Worm (Caenorhabditis elegans): Measurements from ENCODE around the gene lido-15.

lido-15 gene

ce11 chrII:3811816-3812332, at the start of gene lido-15:
lido-15 (plus strand) TSS chrII:3812282.
- no peak for TF ChIP-seq egl-44 (GFP tag; IDR thresholded peaks at IDR 0.05)
- TF ChIP-seq lag-1 (GFP tag; IDR thresholded peaks at IDR 0.05): no peak
- peak; percentile 5 for TF ChIP-seq attf-5 (GFP tag; optimal IDR thresholded peaks at IDR 0.05)
- no peak for TF ChIP-seq pha-4 (tag; optimal IDR thresholded peaks at IDR 0.05)
- no peak for TF ChIP-seq him-1 (tag; optimal IDR thresholded peaks at IDR 0.05)
- TF ChIP-seq cebp-1 (GFP tag; IDR thresholded peaks at IDR 0.05): no peak
- TF ChIP-seq cebp-1 (tag; optimal IDR thresholded peaks at IDR 0.05): peak; percentile 39
- 0 out of 2 replicates have a peak, but pooled peaks have one; percentile 27 for TF ChIP-seq mcd-1 (GFP tag; IDR thresholded peaks at IDR 0.05)

- no peak for TF ChIP-seq dpff-1 (tag; optimal IDR thresholded peaks at IDR 0.05)
Observed at ce11 chrII:3764486-3764885, 47.6 kb upstream of the lido-15 start, which contains the start of gene srx-112. srx-112 (minus strand) TSS chrII:3764586.

DNA sequence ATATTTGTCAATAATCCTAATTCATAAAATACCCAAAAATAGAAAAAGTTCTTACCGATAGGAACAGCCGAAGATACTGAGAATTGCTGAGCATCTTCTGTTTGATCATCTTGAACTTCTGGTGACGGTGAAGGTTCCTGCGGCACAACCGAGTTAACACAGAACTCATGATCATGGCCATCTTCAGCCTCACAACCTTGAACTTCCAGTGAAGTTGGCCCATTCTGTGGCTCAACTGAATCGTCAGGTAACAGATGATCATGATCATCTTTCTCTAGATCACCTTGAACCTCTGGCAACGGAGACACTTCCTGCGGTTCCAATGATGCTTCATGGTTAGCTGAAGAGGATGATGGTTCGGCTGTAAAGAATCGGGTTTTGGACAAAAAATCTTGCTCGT, 40.4 kb upstream of the lido-15 start:
- TF ChIP-seq let-526 (GFP tag; IDR thresholded peaks at IDR 0.05): no peak
- TF ChIP-seq hlh-12 (tag; optimal IDR thresholded peaks at IDR 0.05): no peak
- TF ChIP-seq bed-2 (GFP tag; IDR thresholded peaks at IDR 0.05): no peak
- TF ChIP-seq B0035.1 (tag; optimal IDR thresholded peaks at IDR 0.05): no peak
- no peak for TF ChIP-seq ztf-25 (GFP tag; IDR thresholded peaks at IDR 0.05)
- TF ChIP-seq ceh-40 (GFP tag; IDR thresholded peaks at IDR 0.05): no peak
- TF ChIP-seq xnd-1 (tag; optimal IDR thresholded peaks at IDR 0.05): no peak
- TF ChIP-seq egrh-3 (GFP tag; IDR thresholded peaks at IDR 0.05): no peak
- TF ChIP-seq cebp-1 (GFP tag; IDR thresholded peaks at IDR 0.05): no peak
- no peak for TF ChIP-seq cebp-1 (tag; optimal IDR thresholded peaks at IDR 0.05)
- no peak for TF ChIP-seq ZK185.1 (tag; optimal IDR thresholded peaks at IDR 0.05; ENCODE audit: poor library complexity, severe bottlenecking)
- TF ChIP-seq Y79H2A.3 (GFP tag; conservative IDR thresholded peaks at IDR 0.05): no peak
- no peak for TF ChIP-seq F55B11.4 (tag; optimal IDR thresholded peaks at IDR 0.05; ENCODE audit: borderline replicate concordance, insufficient read depth)
- no peak for TF ChIP-seq F37B4.10 (GFP tag; IDR thresholded peaks at IDR 0.05)
- TF ChIP-seq somi-1 (GFP tag; optimal IDR thresholded peaks at IDR 0.05): no peak
- TF ChIP-seq ztf-22 (GFP tag; optimal IDR thresholded peaks at IDR 0.05): no peak
- TF ChIP-seq ztf-6 (GFP tag; IDR thresholded peaks at IDR 0.05): no peak
- no peak for TF ChIP-seq akir-1 (GFP tag; optimal IDR thresholded peaks at IDR 0.05)
- TF ChIP-seq rec-8 (tag; optimal IDR thresholded peaks at IDR 0.05): no peak
- TF ChIP-seq cebp-2 (GFP tag; IDR thresholded peaks at IDR 0.05): no peak

DNA sequence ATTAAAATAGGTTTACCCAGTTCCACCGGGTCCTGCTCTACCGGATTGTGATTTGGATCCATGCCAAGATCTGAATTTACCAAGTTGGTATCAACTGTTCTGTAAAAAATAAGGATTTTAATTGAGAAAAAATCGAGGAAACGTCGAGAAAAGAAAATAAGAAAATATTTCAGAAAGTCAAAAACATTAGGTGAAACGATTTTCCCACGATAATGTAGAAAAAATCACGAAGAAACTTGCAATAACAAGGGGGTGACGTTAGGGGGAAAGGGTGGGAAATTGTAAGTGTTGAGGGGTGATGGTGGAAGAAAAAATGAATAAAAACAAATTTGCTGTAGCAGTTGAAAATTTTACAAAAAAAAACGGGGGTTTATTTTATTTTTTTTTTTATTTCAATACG, 39.0 kb upstream of the lido-15 start, which contains the start of gene T24E12.10:
Gene T24E12.10 (minus strand): TSS at position 101 of the 400 bp plus-strand sequence.
- TF ChIP-seq fkh-3 (tag; optimal IDR thresholded peaks at IDR 0.05) (no peak), rpc-1 (optimal IDR thresholded peaks at IDR 0.05) (no peak), rpc-1 (tag; optimal IDR thresholded peaks at IDR 0.05) (no peak), F39B2.1 (GFP tag; IDR thresholded peaks at IDR 0.05) (no peak), bed-2 (GFP tag; IDR thresholded peaks at IDR 0.05) (no peak), repo-1 (tag; optimal IDR thresholded peaks at IDR 0.05) (no peak), lin-54 (GFP tag; optimal IDR thresholded peaks at IDR 0.05) (no peak), nhr-27 (tag; optimal IDR thresholded peaks at IDR 0.05) (no peak), somi-1 (GFP tag; optimal IDR thresholded peaks at IDR 0.05) (no peak), mxl-1 (tag; optimal IDR thresholded peaks at IDR 0.05) (no peak), lin-40 (tag; optimal IDR thresholded peaks at IDR 0.05) (no peak), Y67H2A.10 (GFP tag; conservative IDR thresholded peaks at IDR 0.05) (no peak), atf-7 (tag; optimal IDR thresholded peaks at IDR 0.05) (no peak), mcd-1 (GFP tag; IDR thresholded peaks at IDR 0.05) (no peak), B0035.1 (tag; optimal IDR thresholded peaks at IDR 0.05) (no peak), xnd-1 (tag; optimal IDR thresholded peaks at IDR 0.05) (no peak), zfh-2 (GFP tag; conservative IDR thresholded peaks at IDR 0.05) (no peak), pha-4 (tag; optimal IDR thresholded peaks at IDR 0.05) (no peak)
